Worm (Caenorhabditis elegans) whole organism, L2 larva: ENCODE results near the gene M163.21.

Experiments
- lin-39 ChIP-seq: fragments of 150-350 bp; optimal IDR thresholded peaks from 2 replicates; lab custom pipeline; 2014; ENCODE audit warnings: missing biosample characterization, missing genetic modification reagents, missing genetic modification characterization
- mdl-1 ChIP-seq, 2 experiments: fragments of 150-350 bp in 1 of 2; sonication (generic microtip) in 1 of 2; optimal IDR thresholded peaks; 2 replicates each; lab custom pipeline; 2017; ENCODE audit warnings: missing biosample characterization in 2 of 2, missing genetic modification characterization in 2 of 2
- nhr-11 ChIP-seq: fragments of 150-350 bp; optimal IDR thresholded peaks from 2 replicates; lab custom pipeline; 2014; ENCODE audit warnings: missing biosample characterization, missing genetic modification characterization
- unc-55 ChIP-seq: fragments of 150-350 bp; sonication (generic microtip); optimal IDR thresholded peaks from 3 replicates; lab custom pipeline; 2014; ENCODE audit warnings: missing biosample characterization, missing genetic modification reagents, missing genetic modification characterization
- ztf-11 ChIP-seq: sonication (generic microtip); optimal IDR thresholded peaks from 2 replicates; lab custom pipeline; 2017; ENCODE audit warnings: missing biosample characterization, missing genetic modification characterization

ce11 chrX:14505578-14506353 is 39.1 kb downstream of the M163.21 start:
- TF ChIP-seq nhr-11 (no peak), lin-39 (tag; lab: Kevin White, UChicago) (no peak), mdl-1 (tag; optimal IDR thresholded peaks at IDR 0.05; lab: Kevin White, UChicago) (no peak), ztf-11 (no peak), unc-55 (GFP tag; lab: Kevin White, UChicago) (no peak)
